Worm (Caenorhabditis elegans) whole organism, L3 larva: ENCODE measurements around the gene grl-12.
A peak's percentile ranks its signal among the peaks of the same experiment; 100 is the strongest.

Source experiments
- aly-2 ChIP-seq: fragments of 150-350 bp; optimal IDR thresholded peaks from 2 replicates; lab custom pipeline; 2014; ENCODE audit warnings: missing biosample characterization, missing genetic modification characterization
- ama-1 ChIP-seq: fragments of 150-350 bp; optimal IDR thresholded peaks from 2 replicates; lab custom pipeline; 2018
- ceh-16 ChIP-seq: sonication (generic microtip); optimal IDR thresholded peaks from 2 replicates; lab custom pipeline; 2017; ENCODE audit warnings: missing biosample characterization, missing genetic modification characterization
- ceh-28 ChIP-seq: fragments of 150-350 bp; optimal IDR thresholded peaks from 2 replicates; lab custom pipeline; 2014; ENCODE audit warnings: missing biosample characterization, missing genetic modification reagents, missing genetic modification characterization
- ceh-82 ChIP-seq: fragments of 150-350 bp; optimal IDR thresholded peaks from 2 replicates; lab custom pipeline; 2014; ENCODE audit warnings: missing biosample characterization, missing genetic modification characterization
- ceh-9 ChIP-seq: sonication (generic microtip); optimal IDR thresholded peaks from 2 replicates; lab custom pipeline; 2018; ENCODE audit warnings: missing biosample characterization, missing genetic modification characterization
- daf-12 ChIP-seq: fragments of 150-350 bp; optimal IDR thresholded peaks from 2 replicates; lab custom pipeline; 2014; ENCODE audit warnings: missing biosample characterization, missing genetic modification reagents, missing genetic modification characterization
- egl-5 ChIP-seq: fragments of 150-350 bp; optimal IDR thresholded peaks from 2 replicates; lab custom pipeline; 2017; ENCODE audit warnings: missing biosample characterization, missing genetic modification reagents, missing genetic modification characterization, inconsistent platforms
- elt-1 ChIP-seq: fragments of 150-350 bp; optimal IDR thresholded peaks from 2 replicates; lab custom pipeline; 2014; ENCODE audit warnings: missing biosample characterization, missing genetic modification characterization
- elt-2 ChIP-seq: sonication (generic microtip); optimal IDR thresholded peaks from 2 replicates; lab custom pipeline; 2016; ENCODE audit warnings: missing genetic modification reagents, mild to moderate bottlenecking, missing genetic modification characterization, missing compliant biosample characterization
- fkh-10 ChIP-seq: sonication (generic microtip); optimal IDR thresholded peaks from 2 replicates; lab custom pipeline; 2017; ENCODE audit warnings: missing biosample characterization, missing genetic modification reagents, missing genetic modification characterization
- jun-1 ChIP-seq: fragments of 150-350 bp; optimal IDR thresholded peaks from 2 replicates; lab custom pipeline; 2014; ENCODE audit warnings: missing biosample characterization, missing genetic modification reagents, missing genetic modification characterization
- lin-39 ChIP-seq: fragments of 150-350 bp; optimal IDR thresholded peaks from 2 replicates; lab custom pipeline; 2018; ENCODE audit warnings: missing biosample characterization, missing genetic modification reagents, missing genetic modification characterization
- lsy-12 ChIP-seq: sonication (generic microtip); optimal IDR thresholded peaks from 2 replicates; lab custom pipeline; 2016; ENCODE audit warnings: mild to moderate bottlenecking, missing genetic modification characterization, missing compliant biosample characterization
- mdl-1 ChIP-seq: fragments of 150-350 bp; optimal IDR thresholded peaks from 2 replicates; lab custom pipeline; 2014; ENCODE audit warnings: missing biosample characterization, missing genetic modification characterization
- mml-1 ChIP-seq: fragments of 150-350 bp; sonication (generic microtip); optimal IDR thresholded peaks from 3 replicates; lab custom pipeline; 2014; ENCODE audit warnings: missing biosample characterization, missing genetic modification characterization
- nfya-1 ChIP-seq: sonication (generic microtip); optimal IDR thresholded peaks from 2 replicates; lab custom pipeline; 2017; ENCODE audit warnings: missing genetic modification characterization, mild to moderate bottlenecking, missing compliant biosample characterization, antibody characterized with exemption, moderate library complexity; ENCODE audit not compliant: insufficient read depth
- nhr-12 ChIP-seq: fragments of 150-350 bp; optimal IDR thresholded peaks from 2 replicates; lab custom pipeline; 2014; ENCODE audit warnings: missing biosample characterization, missing genetic modification characterization
- nhr-237 ChIP-seq: fragments of 150-350 bp; optimal IDR thresholded peaks from 2 replicates; lab custom pipeline; 2014; ENCODE audit warnings: missing biosample characterization, missing genetic modification characterization
- nhr-28 ChIP-seq: fragments of 150-350 bp; optimal IDR thresholded peaks from 2 replicates; lab custom pipeline; 2014; ENCODE audit warnings: missing biosample characterization, missing genetic modification characterization
- nhr-43 ChIP-seq: sonication (generic microtip); optimal IDR thresholded peaks from 2 replicates; lab custom pipeline; 2016; ENCODE audit warnings: mild to moderate bottlenecking, missing genetic modification characterization, missing compliant biosample characterization; ENCODE audit not compliant: poor library complexity, severe bottlenecking
- nhr-76 ChIP-seq: fragments of 150-350 bp; sonication (generic microtip); optimal IDR thresholded peaks from 5 replicates; lab custom pipeline; 2014; ENCODE audit warnings: missing biosample characterization, missing genetic modification characterization
- nhr-77 ChIP-seq: fragments of 150-350 bp; optimal IDR thresholded peaks from 2 replicates; lab custom pipeline; 2014; ENCODE audit warnings: missing biosample characterization, missing genetic modification characterization
- pha-4 ChIP-seq: fragments of 150-350 bp; optimal IDR thresholded peaks from 2 replicates; lab custom pipeline; 2014; ENCODE audit warnings: missing biosample characterization, missing genetic modification reagents, missing genetic modification characterization
- pqm-1 ChIP-seq: fragments of 150-350 bp; optimal IDR thresholded peaks from 2 replicates; lab custom pipeline; 2017; ENCODE audit warnings: missing biosample characterization, missing genetic modification characterization, inconsistent platforms
- snpc-4 ChIP-seq: fragments of 150-350 bp; optimal IDR thresholded peaks from 2 replicates; lab custom pipeline; 2014; ENCODE audit warnings: missing biosample characterization, missing genetic modification characterization
- tbx-2 ChIP-seq: sonication (generic microtip); optimal IDR thresholded peaks from 2 replicates; lab custom pipeline; 2016; ENCODE audit warnings: mild to moderate bottlenecking, missing genetic modification characterization, missing compliant biosample characterization
- unc-62 ChIP-seq: fragments of 150-350 bp; sonication (generic microtip); optimal IDR thresholded peaks from 4 replicates; lab custom pipeline; 2014; ENCODE audit warnings: missing biosample characterization, missing genetic modification reagents, missing genetic modification characterization
- zag-1 ChIP-seq: fragments of 150-350 bp; optimal IDR thresholded peaks from 2 replicates; lab custom pipeline; 2014; ENCODE audit warnings: missing biosample characterization, missing genetic modification characterization

The grl-12 gene

ce11 chrV:8592691-8593307, 44.0 kb downstream of the grl-12 start:
- TF ChIP-seq aly-2 (tag; lab: Kevin White, UChicago) = no peak
- peak; percentile 13 for TF ChIP-seq fkh-10 (GFP tag; lab: Kevin White, UChicago)
- peak; percentile 58 for TF ChIP-seq elt-1
- peak; percentile 13 for TF ChIP-seq egl-5 (tag; lab: Kevin White, UChicago)
- peak; percentile 53 for TF ChIP-seq unc-62

DNA sequence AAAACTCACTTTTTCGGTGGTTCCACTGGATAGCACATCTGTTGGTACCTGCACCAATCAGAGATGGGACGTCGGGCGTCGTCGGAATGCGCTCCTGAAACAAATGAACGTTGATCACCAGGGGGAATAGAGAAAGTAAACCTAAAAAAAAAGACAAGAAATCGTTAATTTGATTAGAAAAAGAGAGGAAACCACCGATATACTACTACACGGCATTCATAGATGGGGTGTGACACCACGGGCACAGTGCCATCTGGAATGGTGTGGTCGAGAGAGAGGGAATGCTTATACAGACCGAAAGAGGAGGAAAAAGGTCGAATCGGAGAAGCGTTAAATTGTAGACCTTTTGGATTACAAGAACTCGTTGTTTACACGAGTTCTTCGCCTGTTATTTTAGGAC, 48.7 kb downstream of the grl-12 start, which contains the start of gene C10B5.3:
Gene C10B5.3 (minus strand): TSS at position 101 of the 400 bp plus-strand sequence.
- no peak for TF ChIP-seq mdl-1 (tag; lab: Kevin White, UChicago)
- no peak for TF ChIP-seq aly-2 (tag; lab: Kevin White, UChicago)
- no peak for TF ChIP-seq snpc-4 (tag; lab: Kevin White, UChicago)
- TF ChIP-seq lin-39 (tag; lab: Kevin White, UChicago) = no peak
- no peak for TF ChIP-seq ama-1 (lab: Kevin White, UChicago)
- TF ChIP-seq lsy-12 (tag; lab: Kevin White, UChicago) = no peak
- TF ChIP-seq unc-62 = no peak
- TF ChIP-seq zag-1 (tag; lab: Kevin White, UChicago) = no peak
- no peak for TF ChIP-seq nhr-28
- TF ChIP-seq mml-1 (tag; lab: Kevin White, UChicago) = no peak
- no peak for TF ChIP-seq nhr-43 (tag; lab: Kevin White, UChicago)
- no peak for TF ChIP-seq tbx-2 (tag; lab: Kevin White, UChicago)
- no peak for TF ChIP-seq fkh-10 (GFP tag; lab: Kevin White, UChicago)
- TF ChIP-seq jun-1 (tag; lab: Kevin White, UChicago) = no peak

ce11 chrV:8586920-8587319, 49.9 kb downstream of the grl-12 start:
- TF ChIP-seq zag-1 (tag; lab: Kevin White, UChicago) = no peak
- TF ChIP-seq ceh-28 = no peak
- TF ChIP-seq elt-1 = no peak
- peak; percentile 67 for TF ChIP-seq elt-2 (tag; lab: Kevin White, UChicago)
- no peak for TF ChIP-seq nhr-237
- TF ChIP-seq unc-62 = no peak
- TF ChIP-seq nfya-1 = no peak
- TF ChIP-seq pqm-1 (tag; lab: Kevin White, UChicago) = peak; percentile 4
- TF ChIP-seq pha-4 (tag; lab: Kevin White, UChicago) = peak; percentile 72
- TF ChIP-seq daf-12 = no peak
- TF ChIP-seq ceh-9 (tag; lab: Kevin White, UChicago) = no peak
- TF ChIP-seq nhr-77 = no peak

DNA sequence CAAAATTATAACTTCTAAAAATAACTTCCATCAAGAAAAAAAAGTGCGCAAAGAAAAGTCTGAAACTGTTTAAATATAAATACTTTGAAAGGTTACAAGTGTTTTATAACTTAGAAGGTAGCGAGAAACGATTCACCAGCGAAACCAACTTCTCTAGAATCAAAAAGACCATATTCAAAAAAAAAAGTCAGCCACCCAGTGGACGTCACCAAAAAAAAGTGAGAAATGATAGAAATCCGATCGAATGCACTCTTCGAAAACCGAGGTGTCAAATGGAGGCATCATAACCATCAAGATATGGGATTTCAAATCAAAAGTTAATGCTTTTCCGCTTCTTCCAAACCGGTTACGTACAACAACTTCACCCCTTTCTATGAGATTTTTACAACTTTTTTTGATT, 50.3 kb downstream of the grl-12 start:
- TF ChIP-seq mml-1 (tag; lab: Kevin White, UChicago) = no peak
- no peak for TF ChIP-seq nhr-12
- TF ChIP-seq ceh-16 = no peak
- TF ChIP-seq nhr-76 = no peak
- no peak for TF ChIP-seq ceh-82 (tag; lab: Kevin White, UChicago)
